Fruit fly (Drosophila melanogaster): ENCODE data around the gene Ddrgk1.

The Ddrgk1 gene

dm6 chr3R:21246492-21247061 is 31.7 kb downstream of the Ddrgk1 start, which contains the start of gene ETHR (continued):
- TF ChIP-seq Drgx (GFP tag; IDR thresholded peaks at IDR 0.05) (peak; percentile 53), mam (GFP tag; optimal IDR thresholded peaks at IDR 0.05) (no peak), CG10431 (GFP tag; optimal IDR thresholded peaks at IDR 0.05) (no peak), Asciz (GFP tag; optimal IDR thresholded peaks at IDR 0.05) (no peak), croc (GFP tag; conservative IDR thresholded peaks at IDR 0.05) (no peak), Lhr (GFP tag; optimal IDR thresholded peaks at IDR 0.05) (no peak), CTCF (GFP tag; optimal IDR thresholded peaks at IDR 0.05) (peak; percentile 79), CG31365 (tag; optimal IDR thresholded peaks at IDR 0.05) (no peak), cato (GFP tag; optimal IDR thresholded peaks at IDR 0.05; ENCODE audit: borderline replicate concordance) (no peak), Neu2 (GFP tag; optimal IDR thresholded peaks at IDR 0.05; ENCODE audit: borderline replicate concordance) (no peak), CG7987 (GFP tag; optimal IDR thresholded peaks at IDR 0.05) (peak; percentile 10), CG7556 (GFP tag; optimal IDR thresholded peaks at IDR 0.05) (peak; percentile 55), CG32532 (GFP tag; IDR thresholded peaks at IDR 0.05) (peak; percentile 76), slou (GFP tag; optimal IDR thresholded peaks at IDR 0.05) (no peak), CG31388 (GFP tag; optimal IDR thresholded peaks at IDR 0.05) (no peak), CG14050 (GFP tag; IDR thresholded peaks at IDR 0.05) (no peak), Scr (GFP tag; IDR thresholded peaks at IDR 0.05; ENCODE audit: partially characterized antibody) (no peak), tgo (GFP tag; IDR thresholded peaks at IDR 0.05) (peak; percentile 44; the same call in 1 of the 3 replicates), pnt (GFP tag; optimal IDR thresholded peaks at IDR 0.05) (no peak), Ets65A (GFP tag) (peak; percentile 58), HLH54F (GFP tag; optimal IDR thresholded peaks at IDR 0.05) (no peak), CG4730 (GFP tag; IDR thresholded peaks at IDR 0.05) (no peak), CG11247 (GFP tag; IDR thresholded peaks at IDR 0.05) (0 out of 2 replicates have a peak, but pooled peaks have one; percentile 5), vvl (GFP tag; IDR thresholded peaks at IDR 0.05) (peak; percentile 38), CG17612 (GFP tag; IDR thresholded peaks at IDR 0.05) (no peak), kah (GFP tag; optimal IDR thresholded peaks at IDR 0.05) (no peak), cad (GFP tag; optimal IDR thresholded peaks at IDR 0.05) (no peak), CG8944 (GFP tag; optimal IDR thresholded peaks at IDR 0.05) (no peak), CG6813 (GFP tag; optimal IDR thresholded peaks at IDR 0.05) (peak; percentile 42), gro (GFP tag; optimal IDR thresholded peaks at IDR 0.05) (peak; percentile 37), CG14667 (GFP tag; IDR thresholded peaks at IDR 0.05) (no peak), CG14965 (GFP tag; optimal IDR thresholded peaks at IDR 0.05; ENCODE audit: borderline replicate concordance) (no peak), cg (GFP tag; optimal IDR thresholded peaks at IDR 0.05) (no peak), ci (GFP tag; IDR thresholded peaks at IDR 0.05) (peak; percentile 31; the same call in 1 of the 3 replicates), CG12942 (GFP tag; optimal IDR thresholded peaks at IDR 0.05) (no peak), org-1 (GFP tag; optimal IDR thresholded peaks at IDR 0.05) (peak; percentile 44), jing (GFP tag; optimal IDR thresholded peaks at IDR 0.05) (no peak), CG17385 (GFP tag; optimal IDR thresholded peaks at IDR 0.05) (peak; percentile 51), Nf-YC (tag; optimal IDR thresholded peaks at IDR 0.05) (peak; percentile 56), sens-2 (GFP tag; IDR thresholded peaks at IDR 0.05) (peak; percentile 34; the same call in 1 of the 2 replicates), chn (GFP tag; optimal IDR thresholded peaks at IDR 0.05) (no peak), Dip2 (GFP tag; IDR thresholded peaks at IDR 0.05) (no peak), CG7357 (GFP tag; IDR thresholded peaks at IDR 0.05) (no peak), CG9215 (GFP tag; IDR thresholded peaks at IDR 0.05) (no peak), Med (GFP tag) (peak; percentile 87), Gsc (GFP tag; IDR thresholded peaks at IDR 0.05) (no peak), sr (GFP tag; IDR thresholded peaks at IDR 0.05) (no peak), Xbp1 (GFP tag; optimal IDR thresholded peaks at IDR 0.05) (peak; percentile 41), Dad (GFP tag; optimal IDR thresholded peaks at IDR 0.05) (no peak), chinmo (GFP tag; IDR thresholded peaks at IDR 0.05; ENCODE audit: partially characterized antibody) (peak; percentile 84; the same call in 2 of the 4 replicates), NC2α (GFP tag; optimal IDR thresholded peaks at IDR 0.05) (no peak), ems (GFP tag; optimal IDR thresholded peaks at IDR 0.05) (no peak)
